Worm (Caenorhabditis elegans) whole organism, L1 larva: ENCODE measurements around the gene npr-20.

Experiments
- elt-2 ChIP-seq: sonication (generic microtip); optimal IDR thresholded peaks from 2 replicates; lab custom pipeline; 2016; ENCODE audit warnings: missing genetic modification characterization, mild to moderate bottlenecking, inconsistent platforms, missing compliant biosample characterization, missing genetic modification reagents
- fos-1 ChIP-seq: fragments of 150-350 bp; optimal IDR thresholded peaks from 2 replicates; lab custom pipeline; 2014; ENCODE audit warnings: missing biosample characterization, missing genetic modification characterization
- lin-15B ChIP-seq: fragments of 150-350 bp; sonication (generic microtip); optimal IDR thresholded peaks from 3 replicates; lab custom pipeline; 2014; ENCODE audit warnings: missing biosample characterization, missing genetic modification characterization
- nhr-20 ChIP-seq: sonication (generic microtip); optimal IDR thresholded peaks from 2 replicates; lab custom pipeline; 2016; ENCODE audit warnings: mild to moderate bottlenecking, missing genetic modification characterization, missing compliant biosample characterization
- rnt-1 ChIP-seq: sonication (generic microtip); optimal IDR thresholded peaks from 2 replicates; lab custom pipeline; 2016; ENCODE audit warnings: mild to moderate bottlenecking, missing genetic modification characterization, moderate library complexity, missing compliant biosample characterization
- snu-23 ChIP-seq: sonication (generic microtip); optimal IDR thresholded peaks from 2 replicates; lab custom pipeline; 2016; ENCODE audit warnings: missing genetic modification characterization, missing compliant biosample characterization
- sox-4 ChIP-seq: sonication (generic microtip); optimal IDR thresholded peaks from 2 replicates; lab custom pipeline; 2016; ENCODE audit warnings: missing genetic modification characterization, missing compliant biosample characterization
- sup-37 ChIP-seq: fragments of 200-800 bp; sonication (Bioruptor generic); optimal IDR thresholded peaks from 2 replicates; lab custom pipeline; 2018; ENCODE audit warnings: mild to moderate bottlenecking, missing genetic modification characterization, missing compliant biosample characterization
- unc-130 ChIP-seq: fragments of 150-350 bp; optimal IDR thresholded peaks from 2 replicates; lab custom pipeline; 2017; ENCODE audit warnings: missing biosample characterization, missing genetic modification characterization, inconsistent platforms
- zag-1 ChIP-seq: fragments of 150-350 bp; optimal IDR thresholded peaks from 2 replicates; lab custom pipeline; 2014; ENCODE audit warnings: missing biosample characterization, missing genetic modification characterization

DNA sequence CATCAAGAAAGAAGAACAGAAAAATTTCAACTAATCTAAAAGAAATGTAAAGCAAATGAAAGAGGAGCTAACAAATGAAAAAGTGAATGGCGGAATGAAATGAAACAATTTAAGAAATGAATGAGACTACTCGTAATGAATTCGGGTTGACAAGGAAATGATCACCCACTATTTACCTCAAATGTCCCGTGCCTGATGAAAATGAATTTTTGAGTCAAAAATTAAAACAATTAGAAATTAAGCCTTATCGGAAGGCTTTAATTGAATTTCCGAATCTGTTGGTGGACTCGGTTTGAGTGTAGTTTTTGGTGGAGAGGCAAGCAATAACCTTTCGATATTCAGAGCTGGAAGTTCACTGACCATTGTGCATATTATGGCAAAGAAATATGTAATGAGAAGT, 16.0 kb downstream of the npr-20 start:
- TF ChIP-seq sox-4 (tag; lab: Kevin White, UChicago) (no peak), lin-15B (tag; lab: Kevin White, UChicago) (no peak), fos-1 (tag; lab: Kevin White, UChicago) (no peak), nhr-20 (tag; lab: Kevin White, UChicago) (no peak), sup-37 (GFP tag; lab: Kevin White, UChicago) (no peak), elt-2 (no peak), unc-130 (tag; lab: Kevin White, UChicago) (no peak), snu-23 (GFP tag; lab: Kevin White, UChicago) (no peak), rnt-1 (tag; lab: Kevin White, UChicago) (no peak), zag-1 (tag; lab: Kevin White, UChicago) (no peak)
